Fruit fly (Drosophila melanogaster) whole organism, embryonic: Measurements from ENCODE around the gene CG11768.
A peak's percentile ranks its signal among the peaks of the same experiment; 100 is the strongest.

Source experiments
- Bdp1 ChIP-seq: fragments of 200-800 bp; sonication (Bioruptor generic); optimal IDR thresholded peaks from 3 replicates; lab custom pipeline; 2016; ENCODE audit warnings: missing biosample characterization, missing genetic modification characterization
- CG1024 ChIP-seq: fragments of 200-800 bp; sonication (Bioruptor generic); IDR thresholded peaks from 2 replicates; pipeline ENCODE4 v1.3.6; 2022; ENCODE audit warnings: missing biosample characterization, missing genetic modification characterization
- CG11093 ChIP-seq: fragments of 200-800 bp; sonication (Bioruptor generic); IDR thresholded peaks from 3 replicates; pipeline ENCODE4 v1.3.6; 2022; ENCODE audit warnings: missing biosample characterization, missing genetic modification characterization
- CG11696 ChIP-seq: fragments of 200-800 bp; sonication (Bioruptor generic); IDR thresholded peaks from 2 replicates; pipeline ENCODE4 v1.3.6; 2022; ENCODE audit warnings: missing biosample characterization, missing genetic modification characterization
- CG12104 ChIP-seq: fragments of 200-800 bp; sonication (Bioruptor generic); optimal IDR thresholded peaks from 3 replicates; lab custom pipeline; 2016; ENCODE audit warnings: missing biosample characterization, missing genetic modification characterization
- CG1529 ChIP-seq: fragments of 200-800 bp; sonication (Bioruptor generic); optimal IDR thresholded peaks from 3 replicates; lab custom pipeline; 2018; ENCODE audit warnings: missing biosample characterization, missing genetic modification characterization
- CG1647 ChIP-seq: fragments of 200-800 bp; sonication (Bioruptor generic); optimal IDR thresholded peaks from 3 replicates; lab custom pipeline; 2016; ENCODE audit warnings: missing biosample characterization, missing genetic modification characterization
- CG17186 ChIP-seq: fragments of 200-800 bp; sonication (Bioruptor generic); optimal IDR thresholded peaks from 3 replicates; lab custom pipeline; 2017; ENCODE audit warnings: missing biosample characterization, missing genetic modification reagents, missing genetic modification characterization
- CG17361 ChIP-seq: fragments of 200-800 bp; sonication (Bioruptor generic); IDR thresholded peaks from 3 replicates; pipeline ENCODE4 v1.3.6; 2022; ENCODE audit warnings: missing biosample characterization, missing genetic modification characterization
- CG18262 ChIP-seq: fragments of 200-800 bp; optimal IDR thresholded peaks from 3 replicates; lab custom pipeline; 2019; ENCODE audit warnings: missing biosample characterization, mild to moderate bottlenecking, missing genetic modification characterization, moderate library complexity
- CG31365 ChIP-seq: fragments of 200-800 bp; sonication (Bioruptor generic); optimal IDR thresholded peaks from 2 replicates; lab custom pipeline; 2018; ENCODE audit warnings: missing biosample characterization, mild to moderate bottlenecking, missing genetic modification characterization
- CG34422 ChIP-seq: fragments of 200-800 bp; sonication (Bioruptor generic); IDR thresholded peaks from 3 replicates; pipeline ENCODE4 v1.3.6; 2022; ENCODE audit warnings: missing biosample characterization, missing genetic modification characterization
- CG3995 ChIP-seq: fragments of 200-800 bp; sonication (Bioruptor generic); optimal IDR thresholded peaks from 3 replicates; lab custom pipeline; 2016; ENCODE audit warnings: missing biosample characterization, missing genetic modification characterization
- CG5245 ChIP-seq: fragments of 200-800 bp; sonication (Bioruptor generic); optimal IDR thresholded peaks from 3 replicates; lab custom pipeline; 2016; ENCODE audit warnings: missing biosample characterization, missing genetic modification characterization
- CG6689 ChIP-seq: fragments of 200-800 bp; sonication (Bioruptor generic); IDR thresholded peaks from 2 replicates; pipeline ENCODE4 v1.3.6; 2022; ENCODE audit warnings: missing biosample characterization, missing genetic modification characterization
- CG8765 ChIP-seq: fragments of 200-800 bp; sonication (Bioruptor generic); IDR thresholded peaks from 2 replicates; pipeline ENCODE4 v1.3.6; 2022; ENCODE audit warnings: missing biosample characterization, missing genetic modification characterization
- Deaf1 ChIP-seq: fragments of 200-800 bp; optimal IDR thresholded peaks from 3 replicates; lab custom pipeline; 2019; ENCODE audit warnings: missing biosample characterization, mild to moderate bottlenecking, missing genetic modification characterization, moderate library complexity
- Dip3 ChIP-seq: fragments of 200-800 bp; sonication (Bioruptor generic); optimal IDR thresholded peaks from 3 replicates; lab custom pipeline; 2016; ENCODE audit warnings: missing biosample characterization, missing genetic modification characterization
- HHEX ChIP-seq: fragments of 200-800 bp; sonication (Bioruptor generic); optimal IDR thresholded peaks from 3 replicates; lab custom pipeline; 2017; ENCODE audit warnings: missing biosample characterization, mild to moderate bottlenecking, missing genetic modification characterization, missing genetic modification reagents
- Kr ChIP-seq: fragments of 200-800 bp; sonication (Bioruptor generic); optimal IDR thresholded peaks from 2 replicates; lab custom pipeline; 2017; ENCODE audit warnings: missing biosample characterization, mild to moderate bottlenecking, missing genetic modification characterization
- MESR4 ChIP-seq: fragments of 200-800 bp; sonication (Bioruptor generic); optimal IDR thresholded peaks from 2 replicates; lab custom pipeline; 2018; ENCODE audit warnings: missing biosample characterization, mild to moderate bottlenecking, missing genetic modification characterization, moderate library complexity
- Med ChIP-seq: fragments of 200-800 bp; sonication (Bioruptor generic); peaks from one replicate; lab custom pipeline; 2016; ENCODE audit warnings: missing biosample characterization, missing genetic modification characterization, mild to moderate bottlenecking, inconsistent platforms, moderate library complexity
- Nf-YA ChIP-seq: fragments of 200-800 bp; sonication (Bioruptor generic); IDR thresholded peaks from 2 replicates; pipeline ENCODE4 v1.3.6; 2022; ENCODE audit warnings: missing biosample characterization, missing genetic modification characterization
- Ptx1 ChIP-seq: fragments of 200-800 bp; sonication (Bioruptor generic); IDR thresholded peaks from 2 replicates; pipeline ENCODE4 v1.3.6; 2022; ENCODE audit warnings: missing biosample characterization, missing genetic modification characterization
- Stat92E ChIP-seq, 3 experiments: fragments of >200 bp in 2 of 3; fragments of 200-800 bp in 1 of 3; sonication (Bioruptor generic) in 1 of 3; optimal IDR thresholded peaks; 2 replicates each; lab custom pipeline; 2017 to 2019; ENCODE audit warnings: missing biosample characterization in 3 of 3, missing genetic modification characterization in 3 of 3, mild to moderate bottlenecking in 1 of 3, moderate library complexity in 1 of 3
- Tbp ChIP-seq: fragments of >200 bp; optimal IDR thresholded peaks from 2 replicates; lab custom pipeline; 2018; ENCODE audit warnings: missing biosample characterization, missing genetic modification characterization
- al ChIP-seq: fragments of 200-800 bp; sonication (Bioruptor generic); IDR thresholded peaks from 2 replicates; pipeline ENCODE4 v1.3.6; 2022; ENCODE audit warnings: missing biosample characterization, missing genetic modification characterization
- aop ChIP-seq: fragments of 200-800 bp; sonication (Bioruptor generic); IDR thresholded peaks from 2 replicates; pipeline ENCODE4 v1.3.6; 2022; ENCODE audit warnings: missing biosample characterization, missing genetic modification characterization
- bowl ChIP-seq: fragments of 200-800 bp; sonication (Bioruptor generic); IDR thresholded peaks from 2 replicates; pipeline ENCODE4 v1.3.6; 2022; ENCODE audit warnings: missing biosample characterization, missing genetic modification characterization
- cas ChIP-seq: fragments of 200-800 bp; sonication (Bioruptor generic); IDR thresholded peaks from 2 replicates; pipeline ENCODE4 v1.3.6; 2022; ENCODE audit warnings: missing biosample characterization, missing genetic modification characterization
- cg ChIP-seq: fragments of 200-800 bp; sonication (Bioruptor generic); optimal IDR thresholded peaks from 3 replicates; lab custom pipeline; 2019; ENCODE audit warnings: missing biosample characterization, mild to moderate bottlenecking, missing genetic modification characterization, moderate library complexity
- chif ChIP-seq, 2 experiments: fragments of 200-800 bp; sonication (Bioruptor generic); optimal IDR thresholded peaks; 3 replicates each; lab custom pipeline; 2016; ENCODE audit warnings: missing biosample characterization in 2 of 2, missing genetic modification characterization in 2 of 2
- crc ChIP-seq: fragments of 200-800 bp; sonication (Bioruptor generic); optimal IDR thresholded peaks from 2 replicates; lab custom pipeline; 2016; ENCODE audit warnings: missing biosample characterization, missing genetic modification characterization
- crp ChIP-seq, 2 experiments: fragments of 200-800 bp; sonication (Bioruptor generic); optimal IDR thresholded peaks; 2 replicates in 1 of 2; 3 replicates in 1 of 2; lab custom pipeline; 2017; ENCODE audit warnings: missing biosample characterization in 2 of 2, missing genetic modification characterization in 2 of 2, mild to moderate bottlenecking in 1 of 2, moderate library complexity in 1 of 2
- emc ChIP-seq: fragments of 200-800 bp; sonication (Bioruptor generic); optimal IDR thresholded peaks from 2 replicates; lab custom pipeline; 2016; ENCODE audit warnings: missing biosample characterization, missing genetic modification characterization
- gce ChIP-seq: fragments of 200-800 bp; sonication (Bioruptor generic); IDR thresholded peaks from 3 replicates; pipeline ENCODE4 v1.3.6; 2022; ENCODE audit warnings: missing biosample characterization, missing genetic modification characterization
- gcm2 ChIP-seq: fragments of 200-800 bp; sonication (Bioruptor generic); optimal IDR thresholded peaks from 2 replicates; lab custom pipeline; 2016; ENCODE audit warnings: missing biosample characterization, missing genetic modification characterization
- nau ChIP-seq: fragments of 200-800 bp; sonication (Bioruptor generic); optimal IDR thresholded peaks from 3 replicates; lab custom pipeline; 2017; ENCODE audit warnings: missing biosample characterization, mild to moderate bottlenecking, missing genetic modification characterization, missing genetic modification reagents
- nerfin-1 ChIP-seq: fragments of 200-800 bp; sonication (Bioruptor generic); optimal IDR thresholded peaks from 3 replicates; lab custom pipeline; 2019; ENCODE audit warnings: missing biosample characterization, mild to moderate bottlenecking, missing genetic modification characterization, moderate library complexity
- nom ChIP-seq: fragments of 200-800 bp; sonication (Bioruptor generic); optimal IDR thresholded peaks from 2 replicates; lab custom pipeline; 2017; ENCODE audit warnings: missing biosample characterization, missing genetic modification characterization, mild to moderate bottlenecking, moderate library complexity, missing genetic modification reagents
- otp ChIP-seq: fragments of 200-800 bp; sonication (Bioruptor generic); IDR thresholded peaks from 3 replicates; pipeline ENCODE4, ENCODE4 v1.3.6; 2022; ENCODE audit warnings: missing biosample characterization, missing genetic modification characterization
- phol ChIP-seq: fragments of 200-800 bp; sonication (Bioruptor generic); optimal IDR thresholded peaks from 3 replicates; lab custom pipeline; 2018; ENCODE audit warnings: missing biosample characterization, mild to moderate bottlenecking, missing genetic modification characterization, moderate library complexity
- ro ChIP-seq: fragments of 200-800 bp; sonication (Bioruptor generic); IDR thresholded peaks from 2 replicates; pipeline ENCODE4 v1.3.6; 2022; ENCODE audit warnings: missing biosample characterization, missing genetic modification characterization
- row ChIP-seq: fragments of 200-800 bp; sonication (Bioruptor generic); IDR thresholded peaks from 3 replicates; pipeline ENCODE4 v1.3.6; 2022; ENCODE audit warnings: missing biosample characterization, missing genetic modification characterization
- run ChIP-seq: fragments of 200-800 bp; sonication (Bioruptor generic); optimal IDR thresholded peaks from 3 replicates; lab custom pipeline; 2018; ENCODE audit warnings: missing biosample characterization, mild to moderate bottlenecking, missing genetic modification characterization
- salm ChIP-seq: fragments of 200-800 bp; sonication (Bioruptor generic); optimal IDR thresholded peaks from 2 replicates; lab custom pipeline; 2018; ENCODE audit warnings: missing biosample characterization, mild to moderate bottlenecking, missing genetic modification characterization
- seq ChIP-seq: fragments of 200-800 bp; sonication (Bioruptor generic); IDR thresholded peaks from 2 replicates; pipeline ENCODE4 v1.3.6; 2022; ENCODE audit warnings: missing biosample characterization, missing genetic modification characterization
- shn ChIP-seq: fragments of 200-800 bp; sonication (Bioruptor generic); optimal IDR thresholded peaks from 3 replicates; lab custom pipeline; 2016; ENCODE audit warnings: missing biosample characterization, missing genetic modification characterization
- slp2 ChIP-seq: fragments of 200-800 bp; sonication (Bioruptor generic); optimal IDR thresholded peaks from 2 replicates; lab custom pipeline; 2016; ENCODE audit warnings: missing biosample characterization, missing genetic modification characterization
- sqz ChIP-seq: fragments of 200-800 bp; sonication (Bioruptor generic); optimal IDR thresholded peaks from 3 replicates; lab custom pipeline; 2018; ENCODE audit warnings: missing biosample characterization, mild to moderate bottlenecking, missing genetic modification characterization
- tup ChIP-seq: fragments of 200-800 bp; sonication (Bioruptor generic); optimal IDR thresholded peaks from 2 replicates; lab custom pipeline; 2016; ENCODE audit warnings: missing biosample characterization, mild to moderate bottlenecking, missing genetic modification characterization, moderate library complexity
- zf30C ChIP-seq: fragments of 200-800 bp; sonication (Bioruptor generic); optimal IDR thresholded peaks from 3 replicates; lab custom pipeline; 2018; ENCODE audit warnings: missing biosample characterization, mild to moderate bottlenecking, missing genetic modification characterization

Gene CG11768

DNA sequence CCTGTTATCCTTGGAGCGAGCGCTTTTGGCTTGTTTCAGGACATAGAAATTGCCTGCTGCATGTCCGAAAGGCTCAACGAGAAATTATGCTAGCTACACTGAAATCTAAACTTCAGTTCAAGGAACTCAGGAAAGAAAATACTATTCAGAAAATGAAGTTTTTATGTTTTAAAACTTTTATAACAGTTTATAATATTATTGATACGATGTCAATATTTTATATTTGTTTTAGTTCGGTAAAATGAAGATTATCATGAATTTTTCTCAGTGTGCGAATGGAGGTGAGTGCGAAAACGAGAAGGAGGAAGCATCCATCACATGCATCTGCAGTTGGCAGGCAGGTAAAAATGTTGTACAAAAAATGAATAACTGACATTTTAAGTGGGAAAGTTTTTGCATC lies 21.6 kb downstream of the CG11768 start (continued):
- TF ChIP-seq cas (no peak), bowl (GFP tag; lab: Robert Waterston, UW) (no peak), crc (GFP tag; lab: Kevin White, UChicago) (no peak), CG1024 (GFP tag; lab: Robert Waterston, UW) (peak; percentile 42; the same call in 1 of the 2 replicates), nau (GFP tag; lab: Kevin White, UChicago) (no peak), CG12104 (GFP tag; lab: Kevin White, UChicago) (peak; percentile 39), ro (GFP tag; lab: Robert Waterston, UW) (no peak; the same call in 1 of the 2 replicates), gcm2 (GFP tag; lab: Kevin White, UChicago) (no peak), CG3995 (GFP tag; lab: Kevin White, UChicago) (no peak), shn (GFP tag; lab: Kevin White, UChicago) (no peak), chif (GFP tag; optimal IDR thresholded peaks at IDR 0.05; lab: Kevin White, UChicago) (peak; percentile 33 to 42), Deaf1 (tag; lab: Kevin White, UChicago) (peak; percentile 27), Bdp1 (GFP tag; lab: Kevin White, UChicago) (no peak), Ptx1 (peak; percentile 56; the same call in 1 of the 2 replicates), sqz (GFP tag; lab: Kevin White, UChicago) (no peak), MESR4 (no peak), Kr (no peak), slp2 (no peak), HHEX (GFP tag; lab: Kevin White, UChicago) (peak; percentile 7), tup (no peak), Med (GFP tag; lab: Kevin White, UChicago) (peak; percentile 70), gce (GFP tag; lab: Robert Waterston, UW) (0 out of 3 replicates have a peak, but pooled peaks have one; percentile 26), CG1647 (GFP tag; lab: Kevin White, UChicago) (peak; percentile 23), CG11093 (GFP tag; lab: Robert Waterston, UW) (peak; percentile 54; the same call in 2 of the 3 replicates), CG8765 (peak; percentile 63), CG17361 (GFP tag; lab: Robert Waterston, UW) (peak; percentile 71; the same call in 2 of the 3 replicates), CG5245 (GFP tag; lab: Kevin White, UChicago) (peak; percentile 33), CG31365 (tag; lab: Kevin White, UChicago) (no peak), CG11696 (GFP tag; lab: Robert Waterston, UW) (0 out of 2 replicates have a peak, but pooled peaks have one; percentile 44), al (GFP tag; lab: Robert Waterston, UW) (0 out of 2 replicates have a peak, but pooled peaks have one; percentile 22), phol (peak; percentile 73), aop (no peak), run (tag; lab: Kevin White, UChicago) (peak; percentile 38), CG18262 (tag; lab: Kevin White, UChicago) (peak; percentile 75), nerfin-1 (tag; lab: Kevin White, UChicago) (no peak), salm (tag; lab: Kevin White, UChicago) (peak; percentile 51), Dip3 (no peak), CG6689 (GFP tag; lab: Robert Waterston, UW) (peak; percentile 63), CG34422 (GFP tag; lab: Robert Waterston, UW) (peak; percentile 56; the same call in 2 of the 3 replicates), CG17186 (GFP tag; lab: Kevin White, UChicago) (no peak), seq (GFP tag; lab: Robert Waterston, UW) (peak; percentile 57), Stat92E (GFP tag; optimal IDR thresholded peaks at IDR 0.05; lab: Kevin White, UChicago) (no peak), emc (GFP tag; lab: Kevin White, UChicago) (no peak), nom (GFP tag; lab: Kevin White, UChicago) (no peak), zf30C (peak; percentile 24), otp (no peak), cg (no peak), CG1529 (GFP tag; lab: Kevin White, UChicago) (peak; percentile 61), Tbp (no peak), crp (GFP tag; optimal IDR thresholded peaks at IDR 0.05; lab: Kevin White, UChicago) (no peak), row (GFP tag; lab: Robert Waterston, UW) (peak; percentile 69), Nf-YA (GFP tag; lab: Robert Waterston, UW) (peak; percentile 54)
